Worm (Caenorhabditis elegans) whole organism, young adult: ENCODE data around the gene hlh-14.

Experiments used
- B0035.1 ChIP-seq: sonication (generic microtip); optimal IDR thresholded peaks from 2 replicates; lab custom pipeline; 2016; ENCODE audit warnings: missing genetic modification characterization, mild to moderate bottlenecking, missing compliant biosample characterization, missing genotype, missing genetic modification reagents
- B0336.3 ChIP-seq: fragments of 200-800 bp; sonication (Bioruptor generic); IDR thresholded peaks from 2 replicates; pipeline ENCODE4 v1.3.6; 2022; ENCODE audit warnings: missing genetic modification characterization, missing compliant biosample characterization
- C06A6.2 ChIP-seq: fragments of 200-800 bp; sonication (Bioruptor generic); conservative IDR thresholded peaks from 2 replicates; pipeline ENCODE4 v1.3.6; 2022; ENCODE audit warnings: missing genetic modification characterization, missing compliant biosample characterization
- F23B12.7 ChIP-seq: sonication (generic microtip); optimal IDR thresholded peaks from 2 replicates; lab custom pipeline; 2017; ENCODE audit warnings: missing genetic modification characterization, mild to moderate bottlenecking, missing compliant biosample characterization, antibody characterized with exemption, moderate library complexity; ENCODE audit not compliant: insufficient read depth
- F37B4.10 ChIP-seq: fragments of 200-800 bp; sonication (Bioruptor generic); IDR thresholded peaks from 2 replicates; pipeline ENCODE4 v1.3.6; 2022; ENCODE audit warnings: missing genetic modification characterization, missing compliant biosample characterization
- F49E8.2 ChIP-seq: sonication (generic microtip); optimal IDR thresholded peaks from 3 replicates; lab custom pipeline; 2017; ENCODE audit warnings: missing genetic modification characterization, mild to moderate bottlenecking, missing compliant biosample characterization, antibody characterized with exemption, moderate library complexity; ENCODE audit not compliant: insufficient read depth
- F55B11.4 ChIP-seq: sonication (generic microtip); optimal IDR thresholded peaks from 2 replicates; lab custom pipeline; 2016; ENCODE audit warnings: missing compliant biosample characterization, missing genetic modification characterization, borderline replicate concordance; ENCODE audit not compliant: insufficient read depth
- T26A5.8 ChIP-seq: sonication (generic microtip); optimal IDR thresholded peaks from 2 replicates; lab custom pipeline; 2016; ENCODE audit warnings: missing genetic modification characterization, missing compliant biosample characterization
- ZK185.1 ChIP-seq: sonication (generic microtip); optimal IDR thresholded peaks from 2 replicates; lab custom pipeline; 2016; ENCODE audit warnings: mild to moderate bottlenecking, missing genetic modification characterization, missing compliant biosample characterization; ENCODE audit not compliant: poor library complexity, severe bottlenecking
- ceh-40 ChIP-seq: fragments of 200-800 bp; sonication (Bioruptor generic); IDR thresholded peaks from 2 replicates; pipeline ENCODE4 v1.3.6; 2022; ENCODE audit warnings: missing genetic modification characterization, missing compliant biosample characterization
- ceh-79 ChIP-seq: sonication (generic microtip); optimal IDR thresholded peaks from 2 replicates; lab custom pipeline; 2017; ENCODE audit warnings: mild to moderate bottlenecking, missing genetic modification characterization, missing compliant biosample characterization
- ceh-91 ChIP-seq: fragments of 200-800 bp; sonication (Bioruptor generic); IDR thresholded peaks from 2 replicates; pipeline ENCODE4 v1.3.6; 2022; ENCODE audit warnings: missing genetic modification reagents, missing genetic modification characterization, missing compliant biosample characterization
- egl-44 ChIP-seq: fragments of 200-800 bp; sonication (Bioruptor generic); IDR thresholded peaks from 2 replicates; pipeline ENCODE4 v1.3.6; 2022; ENCODE audit warnings: missing genetic modification reagents, missing genetic modification characterization, missing compliant biosample characterization
- gei-17 ChIP-seq: fragments of 200-800 bp; sonication (Bioruptor generic); optimal IDR thresholded peaks from 2 replicates; lab custom pipeline; 2018; ENCODE audit warnings: mild to moderate bottlenecking, missing genetic modification characterization, missing compliant biosample characterization
- him-1 ChIP-seq: sonication (generic microtip); optimal IDR thresholded peaks from 2 replicates; lab custom pipeline; 2016; ENCODE audit warnings: missing genotype, missing genetic modification reagents, missing genetic modification characterization, missing compliant biosample characterization
- hmg-20 ChIP-seq: fragments of 200-800 bp; sonication (Bioruptor generic); IDR thresholded peaks from 2 replicates; pipeline ENCODE4 v1.3.6; 2022; ENCODE audit warnings: missing genetic modification reagents, missing genetic modification characterization, missing compliant biosample characterization
- hrde-1 ChIP-seq: sonication (generic microtip); optimal IDR thresholded peaks from 2 replicates; lab custom pipeline; 2016; ENCODE audit warnings: missing genetic modification characterization, mild to moderate bottlenecking, missing compliant biosample characterization, moderate library complexity, missing genotype, missing genetic modification reagents, borderline replicate concordance
- lag-1 ChIP-seq: fragments of 200-800 bp; sonication (Bioruptor generic); IDR thresholded peaks from 2 replicates; pipeline ENCODE4 v1.3.6; 2022; ENCODE audit warnings: missing genetic modification reagents, missing genetic modification characterization, missing compliant biosample characterization
- lin-35 ChIP-seq, 3 experiments: fragments of 150-350 bp in 2 of 3; sonication (generic microtip) in 1 of 3; optimal IDR thresholded peaks; 2 replicates each; lab custom pipeline; 2014 to 2018; ENCODE audit warnings: missing biosample characterization in 3 of 3, missing genetic modification characterization in 3 of 3, missing genetic modification reagents in 3 of 3
- lin-40 ChIP-seq: sonication (generic microtip); optimal IDR thresholded peaks from 2 replicates; lab custom pipeline; 2016; ENCODE audit warnings: missing genetic modification characterization, mild to moderate bottlenecking, missing compliant biosample characterization, missing genotype, missing genetic modification reagents
- lsy-27 ChIP-seq: sonication (generic microtip); optimal IDR thresholded peaks from 2 replicates; lab custom pipeline; 2017; ENCODE audit warnings: missing genetic modification characterization, mild to moderate bottlenecking, missing compliant biosample characterization, antibody characterized with exemption, missing genotype, borderline replicate concordance; ENCODE audit not compliant: insufficient read depth
- madf-3 ChIP-seq: fragments of 200-800 bp; sonication (Bioruptor generic); IDR thresholded peaks from 2 replicates; pipeline ENCODE4 v1.3.6; 2022; ENCODE audit warnings: missing genetic modification reagents, missing genetic modification characterization, missing compliant biosample characterization
- mel-28 ChIP-seq: sonication (generic microtip); optimal IDR thresholded peaks from 2 replicates; lab custom pipeline; 2016; ENCODE audit warnings: borderline replicate concordance, mild to moderate bottlenecking, missing genetic modification characterization, missing compliant biosample characterization
- nhr-80 ChIP-seq: sonication (generic microtip); optimal IDR thresholded peaks from 2 replicates; lab custom pipeline; 2016; ENCODE audit warnings: missing genetic modification characterization, missing compliant biosample characterization
- nhr-90 ChIP-seq: sonication (generic microtip); optimal IDR thresholded peaks from 2 replicates; lab custom pipeline; 2016; ENCODE audit warnings: missing genotype, mild to moderate bottlenecking, missing genetic modification characterization, missing compliant biosample characterization
- pha-4 ChIP-seq: fragments of 150-350 bp; sonication (generic microtip); optimal IDR thresholded peaks from 2 replicates; lab custom pipeline; 2014; ENCODE audit warnings: missing biosample characterization, missing genetic modification reagents, missing genetic modification characterization
- rcor-1 ChIP-seq: fragments of 200-800 bp; sonication (Bioruptor generic); IDR thresholded peaks from 2 replicates; pipeline ENCODE4 v1.3.6; 2022; ENCODE audit warnings: missing genetic modification reagents, missing genetic modification characterization, missing compliant biosample characterization
- rec-8 ChIP-seq, 2 experiments: sonication (generic microtip); optimal IDR thresholded peaks; 2 replicates each; lab custom pipeline; 2016; ENCODE audit warnings: mild to moderate bottlenecking in 2 of 2, missing genetic modification characterization in 2 of 2, missing genetic modification reagents in 2 of 2, missing genotype in 2 of 2, missing biosample characterization in 1 of 2, missing compliant biosample characterization in 1 of 2, moderate library complexity in 1 of 2
- snpc-1.3 ChIP-seq: sonication (generic microtip); optimal IDR thresholded peaks from 2 replicates; lab custom pipeline; 2017; ENCODE audit warnings: missing genetic modification characterization, mild to moderate bottlenecking, missing compliant biosample characterization, antibody characterized with exemption, moderate library complexity, missing genotype, missing genetic modification reagents; ENCODE audit not compliant: insufficient read depth
- sptf-2 ChIP-seq: fragments of 200-800 bp; sonication (Bioruptor generic); optimal IDR thresholded peaks from 2 replicates; lab custom pipeline; 2018; ENCODE audit warnings: mild to moderate bottlenecking, missing genetic modification characterization, missing compliant biosample characterization
- tlf-1 ChIP-seq: fragments of 200-800 bp; sonication (Bioruptor generic); optimal IDR thresholded peaks from 2 replicates; lab custom pipeline; 2018; ENCODE audit warnings: mild to moderate bottlenecking, missing genetic modification characterization, missing compliant biosample characterization
- zim-3 ChIP-seq: sonication (generic microtip); optimal IDR thresholded peaks from 2 replicates; lab custom pipeline; 2017; ENCODE audit warnings: mild to moderate bottlenecking, missing genetic modification characterization, moderate library complexity, missing compliant biosample characterization

Gene hlh-14

ce11 chrII:5719848-5720247 lies 18.8 kb downstream of the hlh-14 start, which contains the start of gene damt-1:
TSS of gene damt-1 (plus strand) at chrII:5720148.
- TF ChIP-seq rec-8 (tag; optimal IDR thresholded peaks at IDR 0.05; lab: Kevin White, UChicago) (no peak), mel-28 (tag; lab: Kevin White, UChicago) (no peak), egl-44 (no peak), hrde-1 (tag; lab: Kevin White, UChicago) (no peak), lag-1 (no peak), ZK185.1 (tag; lab: Kevin White, UChicago) (no peak), zim-3 (tag; lab: Kevin White, UChicago) (no peak), gei-17 (GFP tag; lab: Kevin White, UChicago) (no peak), rcor-1 (GFP tag; lab: Robert Waterston, UW) (no peak), snpc-1.3 (no peak), lin-35 (GFP tag; optimal IDR thresholded peaks at IDR 0.05; lab: Kevin White, UChicago) (no peak), C06A6.2 (GFP tag; lab: Robert Waterston, UW) (no peak), sptf-2 (GFP tag; lab: Kevin White, UChicago) (no peak), ceh-79 (tag; lab: Kevin White, UChicago) (no peak), him-1 (tag; lab: Kevin White, UChicago) (no peak), F55B11.4 (no peak), pha-4 (tag; lab: Kevin White, UChicago) (no peak)

- no peak for TF ChIP-seq F23B12.7
- no peak for TF ChIP-seq hrde-1 (tag; lab: Kevin White, UChicago)
- TF ChIP-seq B0035.1 (tag; lab: Kevin White, UChicago), result no peak
- no peak for TF ChIP-seq T26A5.8 (tag; lab: Kevin White, UChicago)
- no peak for TF ChIP-seq F49E8.2 (tag; lab: Kevin White, UChicago)
- TF ChIP-seq madf-3 (GFP tag; lab: Robert Waterston, UW), result no peak
- TF ChIP-seq lsy-27 (tag; lab: Kevin White, UChicago), result no peak
- no peak for TF ChIP-seq ceh-40 (GFP tag; lab: Robert Waterston, UW)
- no peak for TF ChIP-seq hmg-20 (GFP tag; lab: Robert Waterston, UW)
- no peak for TF ChIP-seq lin-40 (tag; lab: Kevin White, UChicago)
- TF ChIP-seq tlf-1 (GFP tag; lab: Kevin White, UChicago), result no peak
- no peak for TF ChIP-seq B0336.3
- no peak for TF ChIP-seq F37B4.10 (GFP tag; lab: Robert Waterston, UW)
- TF ChIP-seq ceh-91, result no peak
- TF ChIP-seq, all 124 proteins: peak for 0
Observed at ce11 chrII:5717831-5718230, 20.9 kb downstream of the hlh-14 start, which contains the start of gene zipt-3. TSS of gene zipt-3 (plus strand) at chrII:5718131.

DNA sequence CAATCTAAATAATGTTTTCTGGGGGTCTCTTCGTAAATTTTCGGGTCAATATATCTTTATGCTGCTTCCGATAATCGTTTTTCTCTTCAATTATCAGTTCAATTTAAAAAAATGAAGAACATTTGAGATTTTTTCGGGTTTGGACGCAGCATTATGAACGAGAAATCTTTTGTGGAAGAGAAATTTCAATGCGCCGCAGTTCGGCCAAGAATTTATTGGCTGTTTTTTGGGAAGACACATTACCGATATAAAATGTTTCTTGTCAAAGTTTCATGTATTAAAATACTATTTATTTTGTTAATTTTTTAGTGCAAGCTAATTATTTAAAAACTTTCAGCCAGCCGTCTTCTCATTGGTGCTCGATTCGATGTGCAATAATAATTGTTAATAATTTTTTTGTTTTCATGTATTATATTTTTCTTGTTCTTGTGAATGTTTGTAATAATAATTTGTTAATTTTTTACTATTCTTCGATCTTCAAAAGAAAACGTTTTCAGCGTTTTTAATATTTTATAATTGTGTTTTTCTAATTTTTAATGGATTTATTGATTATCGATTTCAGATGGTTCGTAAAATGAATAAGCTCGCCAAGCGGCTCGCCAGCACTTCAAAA lies 22.8 kb downstream of the hlh-14 start, which contains the start of the genes C18A3.10 and C18A3.3:
Gene C18A3.10, minus strand, starts transcription at position 101 of the 613 bp plus-strand sequence.
Gene C18A3.3, plus strand, starts transcription at position 563 of the 613 bp plus-strand sequence.
- TF ChIP-seq nhr-90 (tag; lab: Kevin White, UChicago), result no peak
- TF ChIP-seq nhr-80 (tag; lab: Kevin White, UChicago), result peak; percentile 27
- 0 out of 2 replicates have a peak, but pooled peaks have one; percentile 28 for TF ChIP-seq madf-3 (GFP tag; lab: Robert Waterston, UW)
